Worm (Caenorhabditis elegans) whole organism, late embryonic: ENCODE measurements around the gene T01D1.3.

Experiments
- C08G9.2 ChIP-seq: sonication (generic microtip); optimal IDR thresholded peaks from 2 replicates; lab custom pipeline; 2016; ENCODE audit warnings: mild to moderate bottlenecking, missing genetic modification characterization, moderate library complexity, missing compliant biosample characterization
- T23F11.4 ChIP-seq: fragments of 200-800 bp; sonication (Bioruptor generic); optimal IDR thresholded peaks from 2 replicates; lab custom pipeline; 2018; ENCODE audit warnings: mild to moderate bottlenecking, missing genetic modification characterization, missing compliant biosample characterization
- ahr-1 ChIP-seq: sonication (generic microtip); optimal IDR thresholded peaks from 2 replicates; lab custom pipeline; 2016; ENCODE audit warnings: missing genetic modification characterization, missing compliant biosample characterization
- ceh-14 ChIP-seq: sonication (generic microtip); optimal IDR thresholded peaks from 2 replicates; lab custom pipeline; 2016; ENCODE audit warnings: missing genotype, missing genetic modification characterization, missing compliant biosample characterization
- ceh-18 ChIP-seq: sonication (generic microtip); optimal IDR thresholded peaks from 2 replicates; lab custom pipeline; 2016; ENCODE audit warnings: missing genetic modification characterization, missing compliant biosample characterization
- ceh-19 ChIP-seq: fragments of 200-800 bp; sonication (Bioruptor generic); optimal IDR thresholded peaks from 2 replicates; lab custom pipeline; 2018; ENCODE audit warnings: mild to moderate bottlenecking, missing genetic modification characterization, missing compliant biosample characterization
- ceh-24 ChIP-seq: sonication (generic microtip); optimal IDR thresholded peaks from 2 replicates; lab custom pipeline; 2016; ENCODE audit warnings: mild to moderate bottlenecking, missing genetic modification characterization, missing compliant biosample characterization
- ceh-31 ChIP-seq: sonication (generic microtip); optimal IDR thresholded peaks from 2 replicates; lab custom pipeline; 2016; ENCODE audit warnings: missing genetic modification characterization, missing compliant biosample characterization
- ceh-34 ChIP-seq: sonication (generic microtip); optimal IDR thresholded peaks from 2 replicates; lab custom pipeline; 2016; ENCODE audit warnings: mild to moderate bottlenecking, missing genetic modification characterization, missing compliant biosample characterization
- ceh-6 ChIP-seq: fragments of 200-800 bp; sonication (Bioruptor generic); optimal IDR thresholded peaks from 2 replicates; lab custom pipeline; 2018; ENCODE audit warnings: mild to moderate bottlenecking, missing genetic modification characterization, missing compliant biosample characterization
- ceh-9 ChIP-seq: sonication (generic microtip); optimal IDR thresholded peaks from 2 replicates; lab custom pipeline; 2016; ENCODE audit warnings: mild to moderate bottlenecking, missing genetic modification characterization, inconsistent platforms, missing compliant biosample characterization
- che-1 ChIP-seq: sonication (generic microtip); optimal IDR thresholded peaks from 2 replicates; lab custom pipeline; 2016; ENCODE audit warnings: mild to moderate bottlenecking, missing genetic modification characterization, missing compliant biosample characterization
- dmd-4 ChIP-seq: sonication (generic microtip); optimal IDR thresholded peaks from 2 replicates; lab custom pipeline; 2016; ENCODE audit warnings: borderline replicate concordance, missing genetic modification characterization, missing compliant biosample characterization
- dve-1 ChIP-seq: sonication (generic microtip); optimal IDR thresholded peaks from 2 replicates; lab custom pipeline; 2017; ENCODE audit warnings: antibody characterized with exemption, mild to moderate bottlenecking, missing genetic modification characterization, missing compliant biosample characterization
- elt-2 ChIP-seq: sonication (generic microtip); optimal IDR thresholded peaks from 2 replicates; lab custom pipeline; 2016; ENCODE audit warnings: missing genetic modification reagents, missing genetic modification characterization, missing compliant biosample characterization
- ets-4 ChIP-seq: sonication (generic microtip); optimal IDR thresholded peaks from 2 replicates; lab custom pipeline; 2016; ENCODE audit warnings: missing genetic modification characterization, missing compliant biosample characterization
- fax-1 ChIP-seq: sonication (generic microtip); optimal IDR thresholded peaks from 2 replicates; lab custom pipeline; 2016; ENCODE audit warnings: missing genotype, missing genetic modification characterization, missing compliant biosample characterization
- fkh-6 ChIP-seq: sonication (generic microtip); optimal IDR thresholded peaks from 2 replicates; lab custom pipeline; 2016; ENCODE audit warnings: missing genetic modification characterization, missing compliant biosample characterization
- lin-11 ChIP-seq: fragments of 200-800 bp; sonication (Bioruptor generic); optimal IDR thresholded peaks from 2 replicates; lab custom pipeline; 2018; ENCODE audit warnings: mild to moderate bottlenecking, missing genetic modification characterization, missing compliant biosample characterization
- nfya-1 ChIP-seq: sonication (generic microtip); optimal IDR thresholded peaks from 2 replicates; lab custom pipeline; 2017; ENCODE audit warnings: missing genetic modification characterization, mild to moderate bottlenecking, missing compliant biosample characterization, antibody characterized with exemption, moderate library complexity
- nhr-11 ChIP-seq: fragments of 150-350 bp; optimal IDR thresholded peaks from 2 replicates; lab custom pipeline; 2014; ENCODE audit warnings: missing biosample characterization, missing genetic modification characterization
- nhr-232 ChIP-seq: sonication (generic microtip); optimal IDR thresholded peaks from 2 replicates; lab custom pipeline; 2016; ENCODE audit warnings: missing genetic modification characterization, missing compliant biosample characterization
- npax-4 ChIP-seq: sonication (generic microtip); optimal IDR thresholded peaks from 2 replicates; lab custom pipeline; 2016; ENCODE audit warnings: missing genetic modification characterization, missing compliant biosample characterization
- odd-2 ChIP-seq: sonication (generic microtip); optimal IDR thresholded peaks from 2 replicates; lab custom pipeline; 2017; ENCODE audit warnings: antibody characterized with exemption, mild to moderate bottlenecking, missing genetic modification characterization, missing compliant biosample characterization
- pag-3 ChIP-seq: sonication (generic microtip); optimal IDR thresholded peaks from 2 replicates; lab custom pipeline; 2016; ENCODE audit warnings: missing compliant biosample characterization, missing genetic modification characterization, borderline replicate concordance
- pax-1 ChIP-seq: fragments of 150-350 bp; optimal IDR thresholded peaks from 2 replicates; lab custom pipeline; 2014; ENCODE audit warnings: missing biosample characterization, missing genetic modification characterization
- pqm-1 ChIP-seq: sonication (generic microtip); optimal IDR thresholded peaks from 2 replicates; lab custom pipeline; 2016; ENCODE audit warnings: missing genetic modification characterization, missing compliant biosample characterization
- rnt-1 ChIP-seq: sonication (generic microtip); optimal IDR thresholded peaks from 2 replicates; lab custom pipeline; 2016; ENCODE audit warnings: missing genetic modification characterization, missing compliant biosample characterization
- sox-2 ChIP-seq: fragments of 200-800 bp; sonication (Bioruptor generic); IDR thresholded peaks from 2 replicates; pipeline ENCODE4 v1.3.6; 2022; ENCODE audit warnings: missing genetic modification reagents, missing genetic modification characterization, missing compliant biosample characterization
- sox-4 ChIP-seq: sonication (generic microtip); optimal IDR thresholded peaks from 2 replicates; lab custom pipeline; 2017; ENCODE audit warnings: mild to moderate bottlenecking, missing genetic modification characterization, inconsistent platforms, missing compliant biosample characterization
- syd-9 ChIP-seq: sonication (generic microtip); optimal IDR thresholded peaks from 2 replicates; lab custom pipeline; 2016; ENCODE audit warnings: mild to moderate bottlenecking, missing genetic modification characterization, moderate library complexity, missing compliant biosample characterization
- tbx-2 ChIP-seq: sonication (generic microtip); optimal IDR thresholded peaks from 2 replicates; lab custom pipeline; 2016; ENCODE audit warnings: missing genetic modification characterization, missing compliant biosample characterization
- ttx-3 ChIP-seq: sonication (generic microtip); optimal IDR thresholded peaks from 2 replicates; lab custom pipeline; 2016; ENCODE audit warnings: missing genetic modification reagents, missing genetic modification characterization, missing compliant biosample characterization
- unc-42 ChIP-seq: sonication (generic microtip); optimal IDR thresholded peaks from 2 replicates; lab custom pipeline; 2016; ENCODE audit warnings: missing genotype, missing genetic modification characterization, missing compliant biosample characterization
- unc-55 ChIP-seq: sonication (generic microtip); optimal IDR thresholded peaks from 2 replicates; lab custom pipeline; 2017; ENCODE audit warnings: missing biosample characterization, missing genetic modification reagents, missing genetic modification characterization
- unc-86 ChIP-seq: sonication (generic microtip); optimal IDR thresholded peaks from 2 replicates; lab custom pipeline; 2016; ENCODE audit warnings: missing genetic modification characterization, missing compliant biosample characterization

Gene T01D1.3

DNA sequence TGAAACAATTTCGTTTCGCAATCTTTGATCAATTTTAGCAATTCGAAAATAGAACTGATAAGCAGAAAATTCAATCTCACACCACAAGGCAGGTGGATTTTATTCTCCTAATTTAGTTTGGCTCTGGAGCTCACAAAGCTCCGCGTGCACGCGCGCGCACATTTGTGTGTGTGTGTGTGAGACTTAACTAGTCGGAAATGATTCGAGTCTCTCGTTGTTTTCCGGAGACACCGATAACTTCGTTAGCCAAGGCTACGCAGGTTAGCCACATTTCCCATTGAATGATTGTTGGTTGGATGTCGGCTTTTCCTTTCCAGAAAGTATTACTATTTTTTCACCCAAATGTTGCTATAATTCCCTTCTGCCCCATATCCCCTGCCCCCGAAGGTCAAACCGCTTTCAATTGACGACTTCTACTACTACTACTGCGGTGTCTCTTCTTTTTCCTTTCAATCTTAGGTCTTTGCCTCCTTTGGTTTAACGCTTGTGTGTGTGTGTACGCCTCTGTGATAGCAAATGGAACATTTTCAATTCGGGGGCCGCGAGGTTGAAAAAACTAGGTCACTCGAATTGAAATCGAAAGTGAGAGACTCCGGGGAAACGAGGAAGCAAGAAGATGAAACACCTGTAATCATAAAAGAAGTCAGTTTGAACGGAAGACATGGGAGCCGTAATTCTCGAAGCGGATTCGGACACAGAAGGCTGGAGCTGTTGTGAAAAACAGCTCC, 17.6 kb downstream of the T01D1.3 start:
- no peak for TF ChIP-seq T23F11.4 (GFP tag; lab: Kevin White, UChicago)
- no peak for TF ChIP-seq unc-86 (tag; lab: Kevin White, UChicago)
- peak; percentile 5 for TF ChIP-seq rnt-1 (tag; lab: Kevin White, UChicago)
- TF ChIP-seq dmd-4 (tag; lab: Kevin White, UChicago), result peak; percentile 21
- TF ChIP-seq ceh-19, result no peak
- TF ChIP-seq unc-42 (tag; lab: Kevin White, UChicago), result peak; percentile 93

DNA sequence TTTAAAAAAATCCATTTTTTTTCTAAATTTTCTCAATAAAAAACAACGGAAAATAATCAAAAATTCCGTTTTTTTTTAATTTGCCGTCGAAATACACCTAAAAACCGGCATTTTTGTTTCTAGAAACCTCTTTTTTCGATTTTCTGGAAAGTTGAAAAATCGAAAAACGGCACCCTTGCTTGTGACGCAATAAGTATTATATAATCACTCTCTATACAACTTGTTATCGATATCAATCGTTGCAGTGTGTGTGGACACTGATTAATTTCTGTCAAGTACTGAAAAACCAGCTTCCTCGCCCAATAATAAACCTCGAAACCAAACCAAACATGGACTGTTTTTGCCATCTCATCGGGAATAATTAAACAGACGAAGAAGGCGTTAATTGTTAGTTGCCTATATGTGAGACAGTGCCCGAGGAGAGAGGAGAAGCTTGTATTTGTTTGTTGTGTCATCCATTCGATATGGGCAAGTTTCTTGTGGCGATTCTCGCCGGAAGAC, 18.7 kb downstream of the T01D1.3 start:
- TF ChIP-seq ceh-31 (tag; lab: Kevin White, UChicago) (no peak), elt-2 (tag; lab: Kevin White, UChicago) (peak; percentile 65)

DNA sequence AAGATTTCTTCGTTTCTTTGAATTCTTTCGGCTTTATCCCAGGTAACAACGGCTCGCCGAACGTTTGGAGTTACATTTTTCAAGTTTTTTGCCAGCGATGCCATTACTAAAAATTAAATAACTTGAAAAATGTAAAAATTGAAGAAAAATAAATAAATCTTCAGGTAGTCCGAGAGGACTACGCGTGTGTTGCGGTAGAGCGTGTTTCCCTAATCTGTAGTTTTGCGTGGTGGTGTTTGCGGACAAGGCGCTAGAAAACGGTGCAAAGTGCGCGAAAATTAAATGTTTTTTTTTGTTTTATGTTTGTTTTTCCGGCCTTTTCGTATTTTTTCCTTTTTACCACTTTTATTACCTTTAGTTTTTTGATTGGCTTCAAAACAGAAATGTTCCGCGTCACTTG, 19.9 kb downstream of the T01D1.3 start, which contains the start of gene mrpl-28:
Gene mrpl-28 (minus strand): TSS at position 106 of the 400 bp plus-strand sequence.
- TF ChIP-seq unc-55 (GFP tag; lab: Kevin White, UChicago) (no peak), sox-4 (no peak), ets-4 (tag; lab: Kevin White, UChicago) (peak; percentile 50), ttx-3 (tag; lab: Kevin White, UChicago) (no peak), unc-42 (tag; lab: Kevin White, UChicago) (peak; percentile 69), ceh-31 (tag; lab: Kevin White, UChicago) (peak; percentile 51), fkh-6 (tag; lab: Kevin White, UChicago) (no peak), pag-3 (tag; lab: Kevin White, UChicago) (no peak), lin-11 (tag; lab: Kevin White, UChicago) (no peak), ceh-24 (tag; lab: Kevin White, UChicago) (no peak), pqm-1 (tag; lab: Kevin White, UChicago) (peak; percentile 43), fax-1 (no peak), tbx-2 (peak; percentile 40), pax-1 (peak; percentile 71), elt-2 (tag; lab: Kevin White, UChicago) (peak; percentile 63), che-1 (no peak), dve-1 (tag; lab: Kevin White, UChicago) (peak; percentile 57), nfya-1 (tag; lab: Kevin White, UChicago) (peak; percentile 66), C08G9.2 (tag; lab: Kevin White, UChicago) (peak; percentile 46), ceh-34 (tag; lab: Kevin White, UChicago) (peak; percentile 25), odd-2 (tag; lab: Kevin White, UChicago) (no peak), ceh-6 (GFP tag; lab: Kevin White, UChicago) (no peak), dmd-4 (tag; lab: Kevin White, UChicago) (no peak), ceh-18 (tag; lab: Kevin White, UChicago) (peak; percentile 52), npax-4 (no peak)

DNA sequence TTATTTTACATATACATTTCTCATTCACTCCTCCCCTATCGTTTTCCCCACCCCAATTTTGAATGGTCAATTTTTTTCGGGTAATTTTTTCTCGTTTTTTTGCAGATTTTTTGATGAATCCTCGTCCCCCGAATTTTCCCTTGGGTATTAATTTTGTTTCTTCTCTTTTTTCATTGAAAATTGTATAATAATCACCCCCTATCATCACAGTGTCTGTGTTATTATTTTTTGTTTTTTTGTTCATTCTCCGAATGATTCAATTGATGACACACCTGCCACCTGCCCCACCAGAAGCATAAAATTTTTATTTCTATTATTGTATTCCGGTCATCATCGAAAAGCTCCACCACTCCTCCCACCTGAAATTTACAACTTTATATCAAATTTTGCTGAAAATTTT, 23.5 kb downstream of the T01D1.3 start, which contains the start of gene T25D3.3:
Gene T25D3.3 (plus strand): TSS at position 301 of the 400 bp plus-strand sequence.
- TF ChIP-seq tbx-2, result no peak
- TF ChIP-seq ahr-1 (tag; lab: Kevin White, UChicago), result no peak
- no peak for TF ChIP-seq nfya-1 (tag; lab: Kevin White, UChicago)
- no peak for TF ChIP-seq nhr-11 (tag; lab: Kevin White, UChicago)

DNA sequence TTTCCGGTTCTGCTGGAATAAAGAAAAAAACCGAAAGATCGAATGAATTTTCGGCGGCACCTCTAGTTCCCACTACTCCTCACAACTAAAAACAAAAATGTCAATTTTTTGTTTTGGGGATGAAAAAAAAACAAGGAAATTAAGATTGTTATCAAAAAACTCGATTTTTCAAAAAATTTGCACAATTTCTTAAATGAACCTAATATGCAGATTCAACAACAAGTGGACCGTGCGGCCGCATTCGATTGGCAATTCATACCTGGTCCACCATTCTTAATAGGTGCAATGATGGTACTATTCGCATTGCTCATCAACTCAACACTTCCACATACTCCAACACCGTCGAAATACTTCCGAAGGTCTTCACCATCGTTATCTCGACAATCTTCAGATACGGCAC, 24.3 kb downstream of the T01D1.3 start:
- TF ChIP-seq nhr-232, result no peak
- TF ChIP-seq pag-3 (tag; lab: Kevin White, UChicago), result no peak
- no peak for TF ChIP-seq sox-2
- no peak for TF ChIP-seq ceh-14 (tag; lab: Kevin White, UChicago)
- no peak for TF ChIP-seq npax-4
- no peak for TF ChIP-seq ceh-9 (tag; lab: Kevin White, UChicago)
- TF ChIP-seq C08G9.2 (tag; lab: Kevin White, UChicago), result no peak
- TF ChIP-seq syd-9 (tag; lab: Kevin White, UChicago), result no peak
